Fruit fly (Drosophila melanogaster) whole organism, embryonic: ENCODE data around the gene Rab7.

Source experiments
- ATbp ChIP-seq: fragments of 200-800 bp; sonication (Bioruptor generic); optimal IDR thresholded peaks from 2 replicates; lab custom pipeline; 2017; ENCODE audit warnings: missing biosample characterization, mild to moderate bottlenecking, missing genetic modification characterization, missing genetic modification reagents
- Awh ChIP-seq: fragments of 200-800 bp; sonication (Bioruptor generic); IDR thresholded peaks from 2 replicates; pipeline ENCODE4, ENCODE4 v1.3.6; 2022; ENCODE audit warnings: missing biosample characterization, missing genetic modification characterization
- Bdp1 ChIP-seq: fragments of 200-800 bp; sonication (Bioruptor generic); optimal IDR thresholded peaks from 3 replicates; lab custom pipeline; 2016; ENCODE audit warnings: missing biosample characterization, missing genetic modification characterization
- Bteb2 ChIP-seq: fragments of 200-800 bp; sonication (Bioruptor generic); optimal IDR thresholded peaks from 2 replicates; lab custom pipeline; 2016; ENCODE audit warnings: missing biosample characterization, missing genetic modification characterization
- CG10366 ChIP-seq: fragments of 200-800 bp; sonication (Bioruptor generic); IDR thresholded peaks from 2 replicates; pipeline ENCODE4 v1.3.6; 2022; ENCODE audit warnings: missing biosample characterization, missing genetic modification characterization
- CG10654 ChIP-seq: fragments of 200-800 bp; sonication (Bioruptor generic); optimal IDR thresholded peaks from 2 replicates; lab custom pipeline; 2016; ENCODE audit warnings: missing biosample characterization, missing genetic modification characterization
- CG12391 ChIP-seq: fragments of 200-800 bp; sonication (Bioruptor generic); optimal IDR thresholded peaks from 3 replicates; lab custom pipeline; 2018; ENCODE audit warnings: missing biosample characterization, mild to moderate bottlenecking, missing genetic modification characterization, moderate library complexity
- CG13624 ChIP-seq: fragments of 200-800 bp; sonication (Bioruptor generic); optimal IDR thresholded peaks from 2 replicates; lab custom pipeline; 2016; ENCODE audit warnings: missing biosample characterization, missing genetic modification characterization
- CG14441 ChIP-seq: fragments of 200-800 bp; sonication (Bioruptor generic); IDR thresholded peaks from 2 replicates; pipeline ENCODE4 v1.3.6; 2022; ENCODE audit warnings: missing biosample characterization, missing genetic modification characterization
- CG14710 ChIP-seq: fragments of 200-800 bp; sonication (Bioruptor generic); optimal IDR thresholded peaks from 3 replicates; lab custom pipeline; 2019; ENCODE audit warnings: missing biosample characterization, mild to moderate bottlenecking, missing genetic modification characterization, moderate library complexity
- CG16863 ChIP-seq: fragments of 200-800 bp; sonication (Bioruptor generic); optimal IDR thresholded peaks from 3 replicates; lab custom pipeline; 2016; ENCODE audit warnings: missing biosample characterization, missing genetic modification characterization
- CG17361 ChIP-seq: fragments of 200-800 bp; sonication (Bioruptor generic); IDR thresholded peaks from 3 replicates; pipeline ENCODE4 v1.3.6; 2022; ENCODE audit warnings: missing biosample characterization, missing genetic modification characterization
- CG17568 ChIP-seq: fragments of 200-800 bp; sonication (Bioruptor generic); optimal IDR thresholded peaks from 2 replicates; lab custom pipeline; 2018; ENCODE audit warnings: missing biosample characterization, mild to moderate bottlenecking, missing genetic modification characterization, moderate library complexity
- CG4424 ChIP-seq: fragments of 200-800 bp; sonication (Bioruptor generic); optimal IDR thresholded peaks from 3 replicates; lab custom pipeline; 2016; ENCODE audit warnings: missing biosample characterization, missing genetic modification characterization
- CG6813 ChIP-seq: fragments of 200-800 bp; sonication (Bioruptor generic); optimal IDR thresholded peaks from 2 replicates; lab custom pipeline; 2017; ENCODE audit warnings: missing biosample characterization, missing genetic modification characterization, mild to moderate bottlenecking, moderate library complexity, missing genetic modification reagents
- CG9437 ChIP-seq: fragments of 200-800 bp; sonication (Bioruptor generic); optimal IDR thresholded peaks from 2 replicates; lab custom pipeline; 2018; ENCODE audit warnings: missing biosample characterization, mild to moderate bottlenecking, missing genetic modification characterization
- D19B ChIP-seq: fragments of 200-800 bp; sonication (Bioruptor generic); optimal IDR thresholded peaks from 2 replicates; lab custom pipeline; 2017; ENCODE audit warnings: missing biosample characterization, mild to moderate bottlenecking, missing genetic modification characterization
- Drgx ChIP-seq: fragments of 200-800 bp; sonication (Bioruptor generic); IDR thresholded peaks from 2 replicates; pipeline ENCODE4 v1.3.6; 2022; ENCODE audit warnings: missing biosample characterization, missing genetic modification characterization
- Elba2 ChIP-seq: fragments of 200-800 bp; sonication (Bioruptor generic); optimal IDR thresholded peaks from 3 replicates; lab custom pipeline; 2016; ENCODE audit warnings: missing biosample characterization, missing genetic modification characterization
- Fer3 ChIP-seq: fragments of 200-800 bp; sonication (Bioruptor generic); optimal IDR thresholded peaks from 2 replicates; lab custom pipeline; 2018; ENCODE audit warnings: missing biosample characterization, mild to moderate bottlenecking, missing genetic modification characterization, moderate library complexity
- GATAe ChIP-seq: fragments of 200-800 bp; sonication (Bioruptor generic); conservative IDR thresholded peaks from 2 replicates; pipeline ENCODE4 v1.3.6; 2022; ENCODE audit warnings: missing biosample characterization, missing genetic modification characterization
- Hr51 ChIP-seq, 2 experiments: fragments of 200-800 bp; sonication (Bioruptor generic); optimal IDR thresholded peaks; 2 replicates in 1 of 2; 3 replicates in 1 of 2; lab custom pipeline; 2016 to 2018; ENCODE audit warnings: missing biosample characterization in 2 of 2, missing genetic modification characterization in 2 of 2, mild to moderate bottlenecking in 1 of 2, moderate library complexity in 1 of 2
- Hsf ChIP-seq: fragments of 200-800 bp; sonication (Bioruptor generic); optimal IDR thresholded peaks from 3 replicates; lab custom pipeline; 2016; ENCODE audit warnings: missing biosample characterization, missing genetic modification characterization
- Meics ChIP-seq: fragments of 200-800 bp; sonication (Bioruptor generic); optimal IDR thresholded peaks from 2 replicates; lab custom pipeline; 2017; ENCODE audit warnings: missing biosample characterization, mild to moderate bottlenecking, missing genetic modification characterization
- Nf-YA ChIP-seq: fragments of 200-800 bp; sonication (Bioruptor generic); IDR thresholded peaks from 2 replicates; pipeline ENCODE4 v1.3.6; 2022; ENCODE audit warnings: missing biosample characterization, missing genetic modification characterization
- PHDP ChIP-seq: fragments of 200-800 bp; sonication (Bioruptor generic); optimal IDR thresholded peaks from 3 replicates; lab custom pipeline; 2018; ENCODE audit warnings: missing biosample characterization, mild to moderate bottlenecking, missing genetic modification characterization, moderate library complexity
- Sox102F ChIP-seq: fragments of 200-800 bp; sonication (Bioruptor generic); optimal IDR thresholded peaks from 2 replicates; lab custom pipeline; 2018; ENCODE audit warnings: missing biosample characterization, mild to moderate bottlenecking, missing genetic modification characterization, moderate library complexity
- TFAM ChIP-seq: fragments of 200-800 bp; sonication (Bioruptor generic); optimal IDR thresholded peaks from 2 replicates; lab custom pipeline; 2017; ENCODE audit warnings: missing biosample characterization, missing genetic modification characterization, inconsistent platforms
- Tbp ChIP-seq: fragments of >200 bp; optimal IDR thresholded peaks from 2 replicates; lab custom pipeline; 2018; ENCODE audit warnings: missing biosample characterization, missing genetic modification characterization
- ac ChIP-seq: fragments of 200-800 bp; sonication (Bioruptor generic); optimal IDR thresholded peaks from 3 replicates; lab custom pipeline; 2017; ENCODE audit warnings: missing biosample characterization, mild to moderate bottlenecking, missing genetic modification characterization
- bbx ChIP-seq: fragments of 200-800 bp; sonication (Bioruptor generic); IDR thresholded peaks from 2 replicates; pipeline ENCODE4 v1.3.6; 2022; ENCODE audit warnings: missing biosample characterization, missing genetic modification characterization; ENCODE audit not compliant: partially characterized antibody
- chinmo ChIP-seq: fragments of 200-800 bp; sonication (Bioruptor generic); IDR thresholded peaks from 4 replicates; pipeline ENCODE4 v1.3.6; 2022; ENCODE audit warnings: missing biosample characterization, missing genetic modification characterization; ENCODE audit not compliant: partially characterized antibody
- ci ChIP-seq: fragments of 200-800 bp; sonication (Bioruptor generic); IDR thresholded peaks from 3 replicates; pipeline ENCODE4 v1.3.6; 2022; ENCODE audit warnings: missing biosample characterization, missing genetic modification characterization
- dmrt11E ChIP-seq: fragments of 200-800 bp; sonication (Bioruptor generic); optimal IDR thresholded peaks from 3 replicates; lab custom pipeline; 2018; ENCODE audit warnings: missing biosample characterization, mild to moderate bottlenecking, missing genetic modification characterization, moderate library complexity
- fd96Cb ChIP-seq: fragments of 200-800 bp; sonication (Bioruptor generic); optimal IDR thresholded peaks from 2 replicates; lab custom pipeline; 2018; ENCODE audit warnings: missing biosample characterization, mild to moderate bottlenecking, missing genetic modification characterization, moderate library complexity
- fu2 ChIP-seq: fragments of 200-800 bp; sonication (Bioruptor generic); optimal IDR thresholded peaks from 2 replicates; lab custom pipeline; 2016; ENCODE audit warnings: missing biosample characterization, missing genetic modification characterization
- gsb-n ChIP-seq: fragments of 200-800 bp; sonication (Bioruptor generic); optimal IDR thresholded peaks from 3 replicates; lab custom pipeline; 2018; ENCODE audit warnings: missing biosample characterization, mild to moderate bottlenecking, missing genetic modification characterization
- gt ChIP-seq: fragments of 200-800 bp; sonication (Bioruptor generic); IDR thresholded peaks from 2 replicates; pipeline ENCODE4 v1.3.6; 2022; ENCODE audit warnings: missing biosample characterization, missing genetic modification characterization
- h ChIP-seq: fragments of >200 bp; optimal IDR thresholded peaks from 2 replicates; lab custom pipeline; 2017
- ham ChIP-seq: fragments of 200-800 bp; sonication (Bioruptor generic); IDR thresholded peaks from 2 replicates; pipeline ENCODE4 v1.3.6; 2022; ENCODE audit warnings: missing biosample characterization, missing genetic modification characterization
- lilli ChIP-seq: fragments of 200-800 bp; sonication (Bioruptor generic); optimal IDR thresholded peaks from 3 replicates; lab custom pipeline; 2016; ENCODE audit warnings: missing biosample characterization, missing genetic modification characterization
- mam ChIP-seq: fragments of 200-800 bp; sonication (Bioruptor generic); optimal IDR thresholded peaks from 3 replicates; lab custom pipeline; 2016; ENCODE audit warnings: missing biosample characterization, missing genetic modification characterization
- pan ChIP-seq, 4 experiments: fragments of >200 bp in 3 of 4; fragments of 200-800 bp in 1 of 4; sonication (Bioruptor generic) in 1 of 4; optimal IDR thresholded peaks in 3 of 4; IDR thresholded peaks in 1 of 4; 2 replicates each; pipeline versions ENCODE4 v1.3.6 to Lab custom; 2017 to 2022; ENCODE audit warnings: missing biosample characterization in 2 of 4, missing genetic modification characterization in 2 of 4, mixed read lengths in 1 of 4
- phol ChIP-seq: fragments of 200-800 bp; sonication (Bioruptor generic); optimal IDR thresholded peaks from 3 replicates; lab custom pipeline; 2018; ENCODE audit warnings: missing biosample characterization, mild to moderate bottlenecking, missing genetic modification characterization, moderate library complexity
- row ChIP-seq: fragments of 200-800 bp; sonication (Bioruptor generic); IDR thresholded peaks from 3 replicates; pipeline ENCODE4 v1.3.6; 2022; ENCODE audit warnings: missing biosample characterization, missing genetic modification characterization
- sens ChIP-seq: fragments of 200-800 bp; sonication (Bioruptor generic); peaks from one replicate; lab custom pipeline; 2016; ENCODE audit warnings: missing biosample characterization, missing genetic modification characterization
- sna ChIP-seq: fragments of 200-800 bp; sonication (Bioruptor generic); IDR thresholded peaks from 2 replicates; pipeline ENCODE4 v1.3.6; 2022; ENCODE audit warnings: missing biosample characterization, missing genetic modification characterization; ENCODE audit not compliant: partially characterized antibody
- sqz ChIP-seq: fragments of 200-800 bp; sonication (Bioruptor generic); optimal IDR thresholded peaks from 3 replicates; lab custom pipeline; 2018; ENCODE audit warnings: missing biosample characterization, mild to moderate bottlenecking, missing genetic modification characterization
- tio ChIP-seq: fragments of 200-800 bp; sonication (Bioruptor generic); optimal IDR thresholded peaks from 2 replicates; lab custom pipeline; 2017; ENCODE audit warnings: missing biosample characterization, missing genetic modification characterization, inconsistent platforms

The Rab7 gene

DNA sequence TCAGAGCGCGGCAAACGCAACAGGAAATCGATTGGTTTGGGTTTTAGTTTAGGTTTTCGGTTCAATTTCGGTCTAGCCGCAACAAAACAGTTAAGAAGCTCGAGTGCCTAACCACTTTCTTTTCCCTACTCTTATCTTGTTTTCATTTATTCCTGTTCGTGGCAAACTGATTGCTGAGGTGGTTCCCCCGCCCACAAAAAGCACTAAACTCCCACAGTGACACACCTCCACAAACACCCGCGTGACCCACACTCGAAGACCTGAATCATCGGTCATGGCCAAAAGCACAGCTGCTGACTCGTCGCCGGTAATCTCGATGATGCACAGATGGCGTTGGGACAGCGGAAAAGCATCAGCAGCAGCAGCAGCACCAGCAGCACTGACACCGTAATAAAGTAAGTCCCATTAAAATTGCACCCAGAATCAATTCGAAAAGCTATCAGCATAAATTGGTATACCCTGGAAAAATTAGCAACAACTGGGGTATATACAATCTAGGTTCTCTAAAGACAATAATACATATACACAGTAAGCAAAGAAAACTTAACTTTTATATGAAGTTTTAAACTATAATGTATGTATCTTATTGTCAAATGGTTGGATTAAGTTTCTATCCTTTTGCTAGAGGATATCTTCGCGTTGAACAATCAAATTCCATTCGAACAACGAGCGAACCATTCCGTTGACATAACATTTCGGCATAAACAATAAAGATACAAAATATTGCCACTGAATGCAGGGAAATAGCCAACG lies 33.1 kb downstream of the Rab7 start (continued):
- TF ChIP-seq gsb-n (tag; lab: Kevin White, UChicago), result no peak
- peak; percentile 17 for TF ChIP-seq CG9437
- TF ChIP-seq Tbp, result no peak
- no peak for TF ChIP-seq sqz (GFP tag; lab: Kevin White, UChicago)
- no peak for TF ChIP-seq Fer3 (tag; lab: Kevin White, UChicago)
- peak; percentile 21 for TF ChIP-seq CG13624
- no peak for TF ChIP-seq h (lab: Kevin White, UChicago)
- TF ChIP-seq ATbp (GFP tag; lab: Kevin White, UChicago), result peak; percentile 7
- TF ChIP-seq Hr51 (GFP tag; optimal IDR thresholded peaks at IDR 0.05; lab: Kevin White, UChicago), result peak in 1 of 2 experiments; percentile 62
- TF ChIP-seq dmrt11E (tag; lab: Kevin White, UChicago), result peak; percentile 26
- TF ChIP-seq gt (GFP tag; lab: Robert Waterston, UW), result no peak
- TF ChIP-seq mam (GFP tag; lab: Kevin White, UChicago), result peak; percentile 11
- TF ChIP-seq CG10366 (GFP tag; lab: Robert Waterston, UW), result peak; percentile 19; the same call in 1 of the 2 replicates
- no peak for TF ChIP-seq GATAe (GFP tag; lab: Robert Waterston, UW)
- TF ChIP-seq tio (GFP tag; lab: Kevin White, UChicago), result peak; percentile 6
- peak; percentile 10 for TF ChIP-seq CG10654 (GFP tag; lab: Kevin White, UChicago)
- peak; percentile 44 for TF ChIP-seq CG16863 (GFP tag; lab: Kevin White, UChicago)
- TF ChIP-seq CG14710 (tag; lab: Kevin White, UChicago), result no peak
- no peak for TF ChIP-seq TFAM (GFP tag; lab: Kevin White, UChicago)
- no peak for TF ChIP-seq fu2
- no peak for TF ChIP-seq Bteb2 (GFP tag; lab: Kevin White, UChicago)
- peak; percentile 35 for TF ChIP-seq CG4424 (GFP tag; lab: Kevin White, UChicago)
- peak; percentile 36 for TF ChIP-seq PHDP
- 0 out of 2 replicates have a peak, but pooled peaks have one; percentile 31 for TF ChIP-seq Drgx (GFP tag; lab: Robert Waterston, UW)
- 0 out of 3 replicates have a peak, but pooled peaks have one; percentile 56 for TF ChIP-seq ci (GFP tag; lab: Robert Waterston, UW)
- TF ChIP-seq Elba2 (GFP tag; lab: Kevin White, UChicago), result no peak
- peak; percentile 9 for TF ChIP-seq Meics
- TF ChIP-seq CG17361 (GFP tag; lab: Robert Waterston, UW), result peak; percentile 49; the same call in 2 of the 3 replicates
- peak; percentile 83 for TF ChIP-seq sens (GFP tag; lab: Kevin White, UChicago)
- TF ChIP-seq Awh (GFP tag; lab: Robert Waterston, UW), result peak; percentile 41; the same call in 1 of the 2 replicates
- TF ChIP-seq pan (optimal IDR thresholded peaks at IDR 0.05; lab: Kevin White, UChicago), result no peak
- TF ChIP-seq pan (GFP tag; optimal IDR thresholded peaks at IDR 0.05 in 1 of 2, IDR thresholded peaks at IDR 0.05 in 1 of 2), result peak in 1 of 2 experiments; percentile 62
- TF ChIP-seq Sox102F (GFP tag; lab: Kevin White, UChicago), result peak; percentile 71
- no peak for TF ChIP-seq ham (GFP tag; lab: Robert Waterston, UW)
- TF ChIP-seq CG12391, result peak; percentile 58
- no peak for TF ChIP-seq Nf-YA (GFP tag; lab: Robert Waterston, UW)
- no peak for TF ChIP-seq CG17568 (GFP tag; lab: Kevin White, UChicago)
- no peak for TF ChIP-seq ac (GFP tag; lab: Kevin White, UChicago)
- peak; percentile 7 for TF ChIP-seq phol (tag; lab: Kevin White, UChicago)
- no peak for TF ChIP-seq chinmo
- TF ChIP-seq CG6813 (GFP tag; lab: Kevin White, UChicago), result no peak
- TF ChIP-seq lilli (GFP tag; lab: Kevin White, UChicago), result peak; percentile 42
- peak; percentile 51; the same call in 2 of the 3 replicates for TF ChIP-seq row (GFP tag; lab: Robert Waterston, UW)
- TF ChIP-seq fd96Cb (tag; lab: Kevin White, UChicago), result peak; percentile 39
- peak; percentile 32; the same call in 1 of the 2 replicates for TF ChIP-seq CG14441 (GFP tag; lab: Robert Waterston, UW)
- TF ChIP-seq D19B (GFP tag; lab: Kevin White, UChicago), result peak; percentile 55
- no peak for TF ChIP-seq Bdp1 (GFP tag; lab: Kevin White, UChicago)
- TF ChIP-seq bbx, result no peak
- no peak for TF ChIP-seq sna (GFP tag; lab: Robert Waterston, UW)
- peak; percentile 13 for TF ChIP-seq Hsf (GFP tag; lab: Kevin White, UChicago)
